Worm (Caenorhabditis elegans): ENCODE data around the gene jmjd-4.

- no peak for TF ChIP-seq ets-7 (tag; optimal IDR thresholded peaks at IDR 0.05)
- TF ChIP-seq sea-1 (GFP tag; conservative IDR thresholded peaks at IDR 0.05): no peak
- TF ChIP-seq aly-1 (tag; optimal IDR thresholded peaks at IDR 0.05): no peak
Observed at ce11 chrIII:10337508-10338166, 3.8 kb upstream of the jmjd-4 start, which contains the start of gene ttr-15.

Data from whole organism, early embryonic.